Fruit fly (Drosophila melanogaster) whole organism, embryonic: Measurements from ENCODE around the gene Srg3.

Experiments
- Asciz ChIP-seq: fragments of 200-800 bp; sonication (Bioruptor generic); optimal IDR thresholded peaks from 2 replicates; lab custom pipeline; 2017; ENCODE audit warnings: missing biosample characterization, mild to moderate bottlenecking, missing genetic modification characterization, missing genetic modification reagents
- CG10147 ChIP-seq: fragments of 200-800 bp; sonication (Bioruptor generic); optimal IDR thresholded peaks from 2 replicates; lab custom pipeline; 2019; ENCODE audit warnings: missing biosample characterization, mild to moderate bottlenecking, missing genetic modification characterization, moderate library complexity
- CG1024 ChIP-seq: fragments of 200-800 bp; sonication (Bioruptor generic); IDR thresholded peaks from 2 replicates; pipeline ENCODE4 v1.3.6; 2022; ENCODE audit warnings: missing biosample characterization, missing genetic modification characterization
- CG10959 ChIP-seq: fragments of 200-800 bp; sonication (Bioruptor generic); IDR thresholded peaks from 2 replicates; pipeline ENCODE4 v1.3.6; 2022; ENCODE audit warnings: missing biosample characterization, missing genetic modification characterization
- CG11085 ChIP-seq: fragments of 200-800 bp; sonication (Bioruptor generic); IDR thresholded peaks from 2 replicates; pipeline ENCODE4 v1.3.6; 2022; ENCODE audit warnings: missing biosample characterization, missing genetic modification characterization
- CG11695 ChIP-seq: fragments of 200-800 bp; sonication (Bioruptor generic); IDR thresholded peaks from 3 replicates; pipeline ENCODE4 v1.3.6; 2022; ENCODE audit warnings: missing biosample characterization, missing genetic modification characterization
- CG11696 ChIP-seq: fragments of 200-800 bp; sonication (Bioruptor generic); IDR thresholded peaks from 2 replicates; pipeline ENCODE4 v1.3.6; 2022; ENCODE audit warnings: missing biosample characterization, missing genetic modification characterization
- CG12659 ChIP-seq: fragments of 200-800 bp; sonication (Bioruptor generic); optimal IDR thresholded peaks from 3 replicates; lab custom pipeline; 2017; ENCODE audit warnings: mild to moderate bottlenecking, missing biosample characterization, missing genetic modification reagents, missing genetic modification characterization
- CG13894 ChIP-seq: fragments of 200-800 bp; sonication (Bioruptor generic); optimal IDR thresholded peaks from 3 replicates; lab custom pipeline; 2018; ENCODE audit warnings: missing biosample characterization, mild to moderate bottlenecking, missing genetic modification characterization, moderate library complexity
- CG14014 ChIP-seq: fragments of 200-800 bp; sonication (Bioruptor generic); IDR thresholded peaks from 2 replicates; pipeline ENCODE4 v1.3.6; 2022; ENCODE audit warnings: missing biosample characterization, missing genetic modification characterization
- CG14710 ChIP-seq: fragments of 200-800 bp; sonication (Bioruptor generic); optimal IDR thresholded peaks from 3 replicates; lab custom pipeline; 2019; ENCODE audit warnings: missing biosample characterization, mild to moderate bottlenecking, missing genetic modification characterization, moderate library complexity
- CG15269 ChIP-seq: fragments of 200-800 bp; sonication (Bioruptor generic); optimal IDR thresholded peaks from 2 replicates; lab custom pipeline; 2018; ENCODE audit warnings: missing biosample characterization, mild to moderate bottlenecking, missing genetic modification characterization, moderate library complexity
- CG15601 ChIP-seq: fragments of 200-800 bp; sonication (Bioruptor generic); optimal IDR thresholded peaks from 3 replicates; lab custom pipeline; 2019; ENCODE audit warnings: missing biosample characterization, mild to moderate bottlenecking, missing genetic modification characterization, moderate library complexity
- CG1647 ChIP-seq: fragments of 200-800 bp; sonication (Bioruptor generic); optimal IDR thresholded peaks from 3 replicates; lab custom pipeline; 2016; ENCODE audit warnings: missing biosample characterization, missing genetic modification characterization
- CG17912 ChIP-seq: fragments of 200-800 bp; sonication (Bioruptor generic); optimal IDR thresholded peaks from 2 replicates; lab custom pipeline; 2018; ENCODE audit warnings: missing biosample characterization, mild to moderate bottlenecking, missing genetic modification characterization
- CG18476 ChIP-seq: fragments of 200-800 bp; sonication (Bioruptor generic); optimal IDR thresholded peaks from 2 replicates; lab custom pipeline; 2016; ENCODE audit warnings: missing biosample characterization, mild to moderate bottlenecking, missing genetic modification characterization
- CG18764 ChIP-seq: fragments of 200-800 bp; sonication (Bioruptor generic); optimal IDR thresholded peaks from 3 replicates; lab custom pipeline; 2016; ENCODE audit warnings: missing biosample characterization, missing genetic modification characterization
- CG3065 ChIP-seq: fragments of 200-800 bp; sonication (Bioruptor generic); optimal IDR thresholded peaks from 2 replicates; lab custom pipeline; 2016; ENCODE audit warnings: missing biosample characterization, missing genetic modification characterization
- CG31441 ChIP-seq: fragments of 200-800 bp; sonication (Bioruptor generic); IDR thresholded peaks from 2 replicates; pipeline ENCODE4 v1.3.6; 2022; ENCODE audit warnings: missing biosample characterization, missing genetic modification characterization
- CG6175 ChIP-seq: fragments of 200-800 bp; sonication (Bioruptor generic); IDR thresholded peaks from 3 replicates; pipeline ENCODE4 v1.3.6; 2022; ENCODE audit warnings: missing biosample characterization, missing genetic modification characterization
- CG7987 ChIP-seq: fragments of 200-800 bp; sonication (Bioruptor generic); optimal IDR thresholded peaks from 2 replicates; lab custom pipeline; 2018; ENCODE audit warnings: missing biosample characterization, mild to moderate bottlenecking, missing genetic modification characterization, moderate library complexity
- CG8944 ChIP-seq: fragments of 200-800 bp; sonication (Bioruptor generic); optimal IDR thresholded peaks from 3 replicates; lab custom pipeline; 2016; ENCODE audit warnings: missing biosample characterization, missing genetic modification characterization
- Dip3 ChIP-seq: fragments of 200-800 bp; sonication (Bioruptor generic); optimal IDR thresholded peaks from 3 replicates; lab custom pipeline; 2016; ENCODE audit warnings: missing biosample characterization, missing genetic modification characterization
- Dref ChIP-seq: fragments of 200-800 bp; sonication (Bioruptor generic); IDR thresholded peaks from 2 replicates; pipeline ENCODE4 v1.3.6; 2022; ENCODE audit warnings: missing biosample characterization, missing genetic modification characterization
- E2f1 ChIP-seq: fragments of 200-800 bp; sonication (Bioruptor generic); IDR thresholded peaks from 2 replicates; pipeline ENCODE4 v1.3.6; 2022; ENCODE audit warnings: missing biosample characterization, missing genetic modification characterization
- Eip74EF ChIP-seq, 2 experiments: fragments of 200-800 bp in 1 of 2; fragments of >200 bp in 1 of 2; sonication (Bioruptor generic) in 1 of 2; optimal IDR thresholded peaks; 2 replicates each; lab custom pipeline; 2017 to 2019; ENCODE audit warnings: missing biosample characterization in 2 of 2, missing genetic modification characterization in 2 of 2, mild to moderate bottlenecking in 1 of 2, moderate library complexity in 1 of 2
- Elba2 ChIP-seq: fragments of 200-800 bp; sonication (Bioruptor generic); optimal IDR thresholded peaks from 3 replicates; lab custom pipeline; 2016; ENCODE audit warnings: missing biosample characterization, missing genetic modification characterization
- Gsc ChIP-seq: fragments of 200-800 bp; sonication (Bioruptor generic); IDR thresholded peaks from 2 replicates; pipeline ENCODE4 v1.3.6; 2022; ENCODE audit warnings: missing biosample characterization, missing genetic modification characterization
- Lhr ChIP-seq: fragments of 200-800 bp; sonication (Bioruptor generic); optimal IDR thresholded peaks from 3 replicates; lab custom pipeline; 2017; ENCODE audit warnings: mild to moderate bottlenecking, missing biosample characterization, missing genetic modification reagents, missing genetic modification characterization
- MTF-1 ChIP-seq: fragments of 200-800 bp; sonication (Bioruptor generic); optimal IDR thresholded peaks from 2 replicates; lab custom pipeline; 2018; ENCODE audit warnings: missing biosample characterization, mild to moderate bottlenecking, missing genetic modification characterization, borderline replicate concordance
- Neu2 ChIP-seq: fragments of 200-800 bp; sonication (Bioruptor generic); optimal IDR thresholded peaks from 3 replicates; lab custom pipeline; 2016; ENCODE audit warnings: missing biosample characterization, missing genetic modification characterization, borderline replicate concordance
- Nf-YA ChIP-seq: fragments of 200-800 bp; sonication (Bioruptor generic); IDR thresholded peaks from 2 replicates; pipeline ENCODE4 v1.3.6; 2022; ENCODE audit warnings: missing biosample characterization, missing genetic modification characterization
- Opbp ChIP-seq: fragments of 200-800 bp; sonication (Bioruptor generic); IDR thresholded peaks from 3 replicates; pipeline ENCODE4 v1.3.6; 2022; ENCODE audit warnings: missing biosample characterization, missing genetic modification characterization; ENCODE audit not compliant: partially characterized antibody
- Optix ChIP-seq: fragments of 200-800 bp; sonication (Bioruptor generic); IDR thresholded peaks from 3 replicates; pipeline ENCODE4 v1.3.6; 2022; ENCODE audit warnings: missing biosample characterization, missing genetic modification characterization
- ara ChIP-seq: fragments of 200-800 bp; sonication (Bioruptor generic); IDR thresholded peaks from 2 replicates; pipeline ENCODE4 v1.3.6; 2022; ENCODE audit warnings: missing biosample characterization, missing genetic modification characterization
- ase ChIP-seq: fragments of 200-800 bp; sonication (Bioruptor generic); IDR thresholded peaks from 3 replicates; pipeline ENCODE4 v1.3.6; 2022; ENCODE audit warnings: missing biosample characterization, missing genetic modification characterization
- az2 ChIP-seq: fragments of 200-800 bp; sonication (Bioruptor generic); optimal IDR thresholded peaks from 3 replicates; lab custom pipeline; 2016; ENCODE audit warnings: missing biosample characterization, missing genetic modification characterization
- da ChIP-seq: fragments of 200-800 bp; sonication (Bioruptor generic); optimal IDR thresholded peaks from 2 replicates; lab custom pipeline; 2016; ENCODE audit warnings: missing biosample characterization, missing genetic modification characterization
- eve ChIP-seq, 2 experiments: fragments of >200 bp; optimal IDR thresholded peaks; 2 replicates each; lab custom pipeline; 2017; ENCODE audit warnings: missing biosample characterization in 2 of 2, missing genetic modification characterization in 2 of 2
- gt ChIP-seq: fragments of 200-800 bp; sonication (Bioruptor generic); IDR thresholded peaks from 2 replicates; pipeline ENCODE4 v1.3.6; 2022; ENCODE audit warnings: missing biosample characterization, missing genetic modification characterization
- klu ChIP-seq: fragments of 200-800 bp; sonication (Bioruptor generic); IDR thresholded peaks from 2 replicates; pipeline ENCODE4 v1.3.6; 2022; ENCODE audit warnings: missing biosample characterization, missing genetic modification characterization
- lilli ChIP-seq: fragments of 200-800 bp; sonication (Bioruptor generic); optimal IDR thresholded peaks from 3 replicates; lab custom pipeline; 2016; ENCODE audit warnings: missing biosample characterization, missing genetic modification characterization
- nerfin-1 ChIP-seq: fragments of 200-800 bp; sonication (Bioruptor generic); optimal IDR thresholded peaks from 3 replicates; lab custom pipeline; 2019; ENCODE audit warnings: missing biosample characterization, mild to moderate bottlenecking, missing genetic modification characterization, moderate library complexity
- pfk ChIP-seq: fragments of 200-800 bp; sonication (Bioruptor generic); optimal IDR thresholded peaks from 2 replicates; lab custom pipeline; 2018; ENCODE audit warnings: missing biosample characterization, mild to moderate bottlenecking, missing genetic modification characterization, moderate library complexity
- run ChIP-seq: fragments of 200-800 bp; sonication (Bioruptor generic); optimal IDR thresholded peaks from 3 replicates; lab custom pipeline; 2018; ENCODE audit warnings: missing biosample characterization, mild to moderate bottlenecking, missing genetic modification characterization
- sima ChIP-seq: fragments of 200-800 bp; sonication (Bioruptor generic); optimal IDR thresholded peaks from 2 replicates; lab custom pipeline; 2016; ENCODE audit warnings: missing biosample characterization, missing genetic modification characterization
- sqz ChIP-seq: fragments of 200-800 bp; sonication (Bioruptor generic); optimal IDR thresholded peaks from 3 replicates; lab custom pipeline; 2018; ENCODE audit warnings: missing biosample characterization, mild to moderate bottlenecking, missing genetic modification characterization
- trem ChIP-seq: fragments of 200-800 bp; optimal IDR thresholded peaks from 3 replicates; lab custom pipeline; 2019; ENCODE audit warnings: missing biosample characterization, mild to moderate bottlenecking, missing genetic modification characterization, moderate library complexity
- vvl ChIP-seq: fragments of 200-800 bp; sonication (Bioruptor generic); IDR thresholded peaks from 2 replicates; pipeline ENCODE4 v1.3.6; 2022; ENCODE audit warnings: missing biosample characterization, missing genetic modification characterization
- zen ChIP-seq: fragments of 200-800 bp; sonication (Bioruptor generic); optimal IDR thresholded peaks from 3 replicates; lab custom pipeline; 2018; ENCODE audit warnings: missing biosample characterization, mild to moderate bottlenecking, missing genetic modification characterization, moderate library complexity
- zfh1 ChIP-seq: fragments of 200-800 bp; sonication (Bioruptor generic); IDR thresholded peaks from 3 replicates; pipeline ENCODE4 v1.3.6; 2022; ENCODE audit warnings: missing biosample characterization, missing genetic modification characterization

Srg3 gene

DNA sequence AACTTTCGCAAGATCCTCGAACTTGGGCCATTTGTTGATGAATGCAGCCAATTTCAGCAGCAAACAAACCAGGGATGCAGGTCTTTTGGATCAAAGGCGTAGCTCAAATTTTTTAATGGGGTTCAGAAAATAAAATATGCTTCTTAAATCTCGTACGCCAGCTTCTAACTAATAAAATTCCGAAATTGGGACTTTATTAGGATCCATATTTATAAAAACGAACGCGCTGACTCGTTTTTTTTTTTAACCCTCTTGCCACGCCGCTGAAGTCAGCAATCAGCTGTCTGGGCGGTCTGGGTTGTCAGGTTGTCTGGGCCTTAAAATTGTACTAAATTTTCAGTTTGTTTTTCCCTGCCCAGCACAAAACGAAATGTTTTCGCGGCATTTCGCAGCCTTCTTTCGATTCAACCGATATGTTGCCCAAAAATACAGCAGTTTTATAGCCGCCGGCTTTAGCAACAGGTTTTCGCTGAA lies 14.6 kb downstream of the Srg3 start, which contains the start of gene CG3437 (continued):
- TF ChIP-seq CG11695 (peak; percentile 99), CG10959 (GFP tag; lab: Robert Waterston, UW) (peak; percentile 99), E2f1 (peak; percentile 99), Elba2 (GFP tag; lab: Kevin White, UChicago) (peak; percentile 53), Opbp (peak; percentile 48; the same call in 1 of the 3 replicates), Asciz (peak; percentile 98), CG13894 (tag; lab: Kevin White, UChicago) (peak; percentile 99), CG31441 (peak; percentile 98), lilli (peak; percentile 99), CG18764 (peak; percentile 97), CG11085 (GFP tag; lab: Robert Waterston, UW) (peak; percentile 99), CG14014 (GFP tag; lab: Robert Waterston, UW) (peak; percentile 99), ara (GFP tag; lab: Robert Waterston, UW) (peak; percentile 100), Lhr (GFP tag; lab: Kevin White, UChicago) (peak; percentile 95), da (GFP tag; lab: Kevin White, UChicago) (peak; percentile 95), zen (tag; lab: Kevin White, UChicago) (peak; percentile 99), CG6175 (GFP tag; lab: Robert Waterston, UW) (peak; percentile 98), CG14710 (peak; percentile 98), zfh1 (GFP tag; lab: Robert Waterston, UW) (peak; percentile 100), CG17912 (peak; percentile 95), CG1024 (GFP tag; lab: Robert Waterston, UW) (peak; percentile 97), CG15269 (peak; percentile 99), Eip74EF (GFP tag; optimal IDR thresholded peaks at IDR 0.05; lab: Kevin White, UChicago) (peak in 1 of 2 experiments; percentile 96), ase (GFP tag; lab: Robert Waterston, UW) (peak; percentile 99), CG8944 (peak; percentile 99), CG3065 (GFP tag; lab: Kevin White, UChicago) (peak; percentile 97), trem (tag; lab: Kevin White, UChicago) (peak; percentile 84), Nf-YA (GFP tag; lab: Robert Waterston, UW) (peak; percentile 98), vvl (GFP tag; lab: Robert Waterston, UW) (peak; percentile 100), az2 (GFP tag; lab: Kevin White, UChicago) (peak; percentile 99), CG18476 (GFP tag; lab: Kevin White, UChicago) (peak; percentile 98), Dref (peak; percentile 51), pfk (GFP tag; lab: Kevin White, UChicago) (peak; percentile 79), CG1647 (GFP tag; lab: Kevin White, UChicago) (peak; percentile 98), Optix (GFP tag; lab: Robert Waterston, UW) (peak; percentile 99), MTF-1 (GFP tag; lab: Kevin White, UChicago) (peak; percentile 97), Dip3 (GFP tag; lab: Kevin White, UChicago) (peak; percentile 99), nerfin-1 (tag; lab: Kevin White, UChicago) (peak; percentile 98), Gsc (GFP tag; lab: Robert Waterston, UW) (peak; percentile 99), CG10147 (GFP tag; lab: Kevin White, UChicago) (peak; percentile 98), CG12659 (GFP tag; lab: Kevin White, UChicago) (peak; percentile 99), klu (peak; percentile 98), gt (GFP tag; lab: Robert Waterston, UW) (peak; percentile 99), sqz (GFP tag; lab: Kevin White, UChicago) (peak; percentile 98), CG15601 (tag; lab: Kevin White, UChicago) (peak; percentile 97), sima (peak; percentile 97), CG11696 (GFP tag; lab: Robert Waterston, UW) (peak; percentile 96), eve (GFP tag; optimal IDR thresholded peaks at IDR 0.05; lab: Kevin White, UChicago) (no peak), Neu2 (GFP tag; lab: Kevin White, UChicago) (peak; percentile 95), run (peak; percentile 94), CG7987 (GFP tag; lab: Kevin White, UChicago) (peak; percentile 97)
